Fruit fly (Drosophila melanogaster) whole organism, embryonic: ENCODE measurements around the gene CG10943.

Experiments used
- CG11695 ChIP-seq: fragments of 200-800 bp; sonication (Bioruptor generic); IDR thresholded peaks from 3 replicates; pipeline ENCODE4 v1.3.6; 2022; ENCODE audit warnings: missing biosample characterization, missing genetic modification characterization
- CG17829 ChIP-seq: fragments of 200-800 bp; optimal IDR thresholded peaks from 2 replicates; lab custom pipeline; 2019; ENCODE audit warnings: missing biosample characterization, mild to moderate bottlenecking, missing genetic modification characterization, moderate library complexity
- CG2712 ChIP-seq: fragments of 200-800 bp; optimal IDR thresholded peaks from 3 replicates; lab custom pipeline; 2019; ENCODE audit warnings: missing biosample characterization, mild to moderate bottlenecking, missing genetic modification characterization, moderate library complexity
- CG31224 ChIP-seq: fragments of 200-800 bp; sonication (Bioruptor generic); IDR thresholded peaks from 2 replicates; pipeline ENCODE4 v1.3.6; 2022; ENCODE audit warnings: missing biosample characterization, missing genetic modification characterization
- CG6272 ChIP-seq: fragments of 200-800 bp; sonication (Bioruptor generic); IDR thresholded peaks from 2 replicates; pipeline ENCODE4 v1.3.6; 2022; ENCODE audit warnings: missing biosample characterization, missing genetic modification characterization
- CG8281 ChIP-seq: fragments of 200-800 bp; sonication (Bioruptor generic); optimal IDR thresholded peaks from 2 replicates; lab custom pipeline; 2018; ENCODE audit warnings: missing biosample characterization, mild to moderate bottlenecking, missing genetic modification characterization, moderate library complexity
- Ravus ChIP-seq: fragments of 200-800 bp; sonication (Bioruptor generic); IDR thresholded peaks from 2 replicates; pipeline ENCODE4 v1.3.6; 2022; ENCODE audit warnings: missing biosample characterization, missing genetic modification characterization
- Sin3A ChIP-seq: fragments of >200 bp; optimal IDR thresholded peaks from 2 replicates; lab custom pipeline; 2018
- Usf ChIP-seq: fragments of 200-800 bp; sonication (Bioruptor generic); optimal IDR thresholded peaks from 2 replicates; lab custom pipeline; 2017; ENCODE audit warnings: missing genotype, missing biosample characterization, missing genetic modification characterization
- ato ChIP-seq: fragments of 200-800 bp; sonication (Bioruptor generic); IDR thresholded peaks from 2 replicates; pipeline ENCODE4 v1.3.6; 2022; ENCODE audit warnings: missing biosample characterization, missing genetic modification characterization; ENCODE audit not compliant: partially characterized antibody
- dm ChIP-seq: fragments of 200-800 bp; sonication (Bioruptor generic); optimal IDR thresholded peaks from 3 replicates; lab custom pipeline; 2016; ENCODE audit warnings: missing biosample characterization, missing genetic modification characterization
- mld ChIP-seq: fragments of 200-800 bp; sonication (Bioruptor generic); IDR thresholded peaks from 3 replicates; pipeline ENCODE4 v1.3.6; 2022; ENCODE audit warnings: missing biosample characterization, missing genetic modification characterization; ENCODE audit not compliant: partially characterized antibody
- psq ChIP-seq: fragments of 200-800 bp; sonication (Bioruptor generic); optimal IDR thresholded peaks from 2 replicates; lab custom pipeline; 2017; ENCODE audit warnings: missing biosample characterization, missing genetic modification characterization

DNA sequence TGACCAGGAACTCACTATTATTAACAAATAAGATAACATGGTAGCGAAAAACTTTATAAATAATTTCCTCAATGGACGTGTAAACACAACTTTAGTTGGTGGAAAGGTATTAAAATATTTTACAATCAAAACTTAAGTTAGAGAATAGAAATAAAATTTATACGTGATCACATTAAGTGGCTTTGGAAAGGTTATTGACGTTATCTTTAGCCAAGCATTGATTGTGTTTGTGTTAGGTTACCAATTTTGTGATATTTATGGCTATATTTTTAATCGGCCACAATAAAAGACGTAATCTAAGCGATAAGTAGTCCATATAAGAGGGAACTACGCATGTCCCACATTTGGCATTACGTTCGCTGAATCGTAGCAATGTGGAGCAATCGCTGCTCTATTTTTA, 22.0 kb upstream of the CG10943 start, which contains the start of gene CG14120:
- TF ChIP-seq ato (GFP tag; lab: Robert Waterston, UW) (no peak), CG6272 (GFP tag; lab: Robert Waterston, UW) (no peak), dm (GFP tag; lab: Kevin White, UChicago) (no peak), Ravus (GFP tag; lab: Robert Waterston, UW) (no peak), CG31224 (GFP tag; lab: Robert Waterston, UW) (no peak), Sin3A (lab: Kevin White, UChicago) (no peak), mld (GFP tag; lab: Robert Waterston, UW) (no peak), CG11695 (GFP tag; lab: Robert Waterston, UW) (no peak), CG17829 (tag; lab: Kevin White, UChicago) (no peak), CG8281 (no peak), Usf (GFP tag; lab: Kevin White, UChicago) (no peak), psq (GFP tag; lab: Kevin White, UChicago) (no peak), CG2712 (tag; lab: Kevin White, UChicago) (no peak)
